Worm (Caenorhabditis elegans) whole organism, L1 larva: Measurements from ENCODE around the gene add-1.
A peak's percentile ranks its signal among the peaks of the same experiment; 100 is the strongest.

Source experiments
- C16A3.4 ChIP-seq: fragments of 150-350 bp; optimal IDR thresholded peaks from 2 replicates; lab custom pipeline; 2014; ENCODE audit warnings: missing biosample characterization, missing genetic modification characterization
- aha-1 ChIP-seq: fragments of 150-350 bp; optimal IDR thresholded peaks from 2 replicates; lab custom pipeline; 2014; ENCODE audit warnings: missing biosample characterization, missing genetic modification characterization
- ama-1 ChIP-seq: fragments of 150-350 bp; optimal IDR thresholded peaks from 2 replicates; lab custom pipeline; 2014
- blmp-1 ChIP-seq: fragments of 150-350 bp; optimal IDR thresholded peaks from 2 replicates; lab custom pipeline; 2014; ENCODE audit warnings: missing biosample characterization, missing genetic modification characterization
- ceh-63 ChIP-seq: fragments of 200-800 bp; sonication (Bioruptor generic); optimal IDR thresholded peaks from 2 replicates; lab custom pipeline; 2018; ENCODE audit warnings: mild to moderate bottlenecking, missing genetic modification characterization, missing compliant biosample characterization
- ceh-82 ChIP-seq, 3 experiments: fragments of 150-350 bp in 1 of 3; sonication (generic microtip) in 2 of 3; optimal IDR thresholded peaks; 2 replicates each; lab custom pipeline; 2014 to 2017; ENCODE audit warnings: missing biosample characterization in 3 of 3, missing genetic modification characterization in 3 of 3
- ceh-90 ChIP-seq: sonication (generic microtip); optimal IDR thresholded peaks from 2 replicates; lab custom pipeline; 2016; ENCODE audit warnings: missing genetic modification characterization, missing compliant biosample characterization
- dsc-1 ChIP-seq: sonication (generic microtip); optimal IDR thresholded peaks from 2 replicates; lab custom pipeline; 2016; ENCODE audit warnings: mild to moderate bottlenecking, missing genetic modification characterization, missing compliant biosample characterization
- efl-1 ChIP-seq, 4 experiments: fragments of 150-350 bp; optimal IDR thresholded peaks in 3 of 4; peaks in 1 of 4; 1 replicate in 1 of 4; 2 replicates in 3 of 4; lab custom pipeline; 2014; ENCODE audit warnings: missing biosample characterization in 2 of 4, missing genetic modification characterization in 2 of 4, missing genetic modification reagents in 2 of 4
- efl-3 ChIP-seq: fragments of 200-800 bp; sonication (Bioruptor generic); optimal IDR thresholded peaks from 2 replicates; lab custom pipeline; 2018; ENCODE audit warnings: mild to moderate bottlenecking, missing genetic modification characterization, missing compliant biosample characterization
- egl-13 ChIP-seq: sonication (generic microtip); optimal IDR thresholded peaks from 2 replicates; lab custom pipeline; 2016; ENCODE audit warnings: missing genotype, missing genetic modification reagents, missing genetic modification characterization, missing compliant biosample characterization
- elt-3 ChIP-seq, 6 experiments: fragments of 150-350 bp in 1 of 6; sonication (generic microtip); optimal IDR thresholded peaks; 2 replicates each; lab custom pipeline; 2017 to 2018; ENCODE audit warnings: missing biosample characterization in 6 of 6, missing genetic modification characterization in 6 of 6, inconsistent platforms in 1 of 6
- ets-5 ChIP-seq: fragments of 200-800 bp; sonication (Bioruptor generic); IDR thresholded peaks from 2 replicates; pipeline ENCODE4 v1.3.6; 2022; ENCODE audit warnings: missing genetic modification characterization, missing compliant biosample characterization
- fkh-10 ChIP-seq: sonication (generic microtip); optimal IDR thresholded peaks from 2 replicates; lab custom pipeline; 2017; ENCODE audit warnings: missing biosample characterization, missing genetic modification reagents, missing genetic modification characterization
- fkh-4 ChIP-seq: sonication (generic microtip); optimal IDR thresholded peaks from 2 replicates; lab custom pipeline; 2016; ENCODE audit warnings: missing compliant biosample characterization, missing genetic modification characterization, borderline replicate concordance
- fkh-8 ChIP-seq: sonication (generic microtip); optimal IDR thresholded peaks from 2 replicates; lab custom pipeline; 2016; ENCODE audit warnings: mild to moderate bottlenecking, missing genetic modification characterization, missing compliant biosample characterization
- fos-1 ChIP-seq: fragments of 150-350 bp; optimal IDR thresholded peaks from 2 replicates; lab custom pipeline; 2014; ENCODE audit warnings: missing biosample characterization, missing genetic modification characterization
- grh-1 ChIP-seq: fragments of 200-800 bp; sonication (Bioruptor generic); IDR thresholded peaks from 2 replicates; pipeline ENCODE4 v1.3.6; 2022; ENCODE audit warnings: missing genetic modification reagents, missing genetic modification characterization, missing compliant biosample characterization
- hlh-17 ChIP-seq: fragments of 200-800 bp; sonication (Bioruptor generic); optimal IDR thresholded peaks from 2 replicates; lab custom pipeline; 2018; ENCODE audit warnings: missing genetic modification characterization, mild to moderate bottlenecking, missing compliant biosample characterization, moderate library complexity, borderline replicate concordance
- irx-1 ChIP-seq: sonication (generic microtip); optimal IDR thresholded peaks from 2 replicates; lab custom pipeline; 2016; ENCODE audit warnings: missing genetic modification characterization, missing compliant biosample characterization
- lin-14 ChIP-seq: fragments of 200-800 bp; sonication (Bioruptor generic); optimal IDR thresholded peaks from 2 replicates; lab custom pipeline; 2018; ENCODE audit warnings: mild to moderate bottlenecking, missing genetic modification characterization, moderate library complexity, missing compliant biosample characterization
- lin-15B ChIP-seq: fragments of 150-350 bp; sonication (generic microtip); optimal IDR thresholded peaks from 3 replicates; lab custom pipeline; 2014; ENCODE audit warnings: missing biosample characterization, missing genetic modification characterization
- lin-39 ChIP-seq: fragments of 150-350 bp; optimal IDR thresholded peaks from 2 replicates; lab custom pipeline; 2014; ENCODE audit warnings: missing biosample characterization, missing genetic modification reagents, missing genetic modification characterization
- lir-3 ChIP-seq: sonication (generic microtip); optimal IDR thresholded peaks from 2 replicates; lab custom pipeline; 2016; ENCODE audit warnings: mild to moderate bottlenecking, missing genetic modification characterization, moderate library complexity, missing compliant biosample characterization; ENCODE audit not compliant: poor library complexity
- lsy-2 ChIP-seq, 2 experiments: fragments of 150-350 bp; optimal IDR thresholded peaks; 2 replicates each; lab custom pipeline; 2014; ENCODE audit warnings: missing biosample characterization in 2 of 2, missing genetic modification characterization in 2 of 2
- mdl-1 ChIP-seq, 2 experiments: fragments of 150-350 bp; optimal IDR thresholded peaks; 2 replicates each; lab custom pipeline; 2014 to 2017; ENCODE audit warnings: missing biosample characterization in 2 of 2, missing genetic modification characterization in 2 of 2, inconsistent platforms in 1 of 2
- mef-2 ChIP-seq: fragments of 150-350 bp; optimal IDR thresholded peaks from 2 replicates; lab custom pipeline; 2014; ENCODE audit warnings: missing biosample characterization, missing genetic modification characterization
- mep-1 ChIP-seq: fragments of 150-350 bp; optimal IDR thresholded peaks from 2 replicates; lab custom pipeline; 2014; ENCODE audit warnings: missing biosample characterization, missing genetic modification characterization
- nhr-19 ChIP-seq: fragments of 200-800 bp; sonication (Bioruptor generic); conservative IDR thresholded peaks from 2 replicates; pipeline ENCODE4 v1.3.6; 2022; ENCODE audit warnings: missing genetic modification characterization, missing compliant biosample characterization
- nhr-20 ChIP-seq: sonication (generic microtip); optimal IDR thresholded peaks from 2 replicates; lab custom pipeline; 2016; ENCODE audit warnings: mild to moderate bottlenecking, missing genetic modification characterization, missing compliant biosample characterization
- nhr-237 ChIP-seq: fragments of 150-350 bp; optimal IDR thresholded peaks from 2 replicates; lab custom pipeline; 2014; ENCODE audit warnings: missing biosample characterization, missing genetic modification characterization
- nhr-28 ChIP-seq: fragments of 150-350 bp; optimal IDR thresholded peaks from 2 replicates; lab custom pipeline; 2014; ENCODE audit warnings: missing biosample characterization, missing genetic modification characterization
- nhr-47 ChIP-seq: sonication (generic microtip); optimal IDR thresholded peaks from 2 replicates; lab custom pipeline; 2016; ENCODE audit warnings: mild to moderate bottlenecking, missing genetic modification characterization, moderate library complexity, missing compliant biosample characterization
- nhr-71 ChIP-seq: sonication (generic microtip); optimal IDR thresholded peaks from 2 replicates; lab custom pipeline; 2016; ENCODE audit warnings: mild to moderate bottlenecking, missing genetic modification characterization, moderate library complexity, missing compliant biosample characterization
- nhr-84 ChIP-seq: sonication (generic microtip); optimal IDR thresholded peaks from 2 replicates; lab custom pipeline; 2017; ENCODE audit warnings: missing biosample characterization, missing genetic modification characterization
- nhr-85 ChIP-seq: sonication (generic microtip); peaks from one replicate; lab custom pipeline; 2016; ENCODE audit warnings: missing genetic modification characterization, inconsistent platforms, missing compliant biosample characterization
- nhr-90 ChIP-seq: sonication (generic microtip); optimal IDR thresholded peaks from 2 replicates; lab custom pipeline; 2016; ENCODE audit warnings: mild to moderate bottlenecking, missing genetic modification characterization, missing compliant biosample characterization; ENCODE audit not compliant: poor library complexity
- pax-3 ChIP-seq: fragments of 200-800 bp; sonication (Bioruptor generic); optimal IDR thresholded peaks from 2 replicates; lab custom pipeline; 2018; ENCODE audit warnings: mild to moderate bottlenecking, missing genetic modification characterization, moderate library complexity, missing compliant biosample characterization
- snu-23 ChIP-seq: sonication (generic microtip); optimal IDR thresholded peaks from 2 replicates; lab custom pipeline; 2016; ENCODE audit warnings: missing genetic modification characterization, missing compliant biosample characterization
- sox-4 ChIP-seq: sonication (generic microtip); optimal IDR thresholded peaks from 2 replicates; lab custom pipeline; 2016; ENCODE audit warnings: missing genetic modification characterization, missing compliant biosample characterization
- sup-37 ChIP-seq: fragments of 200-800 bp; sonication (Bioruptor generic); optimal IDR thresholded peaks from 2 replicates; lab custom pipeline; 2018; ENCODE audit warnings: mild to moderate bottlenecking, missing genetic modification characterization, missing compliant biosample characterization
- tbx-2 ChIP-seq: sonication (generic microtip); optimal IDR thresholded peaks from 2 replicates; lab custom pipeline; 2016; ENCODE audit warnings: missing genetic modification characterization, missing compliant biosample characterization
- unc-30 ChIP-seq: sonication (generic microtip); optimal IDR thresholded peaks from 2 replicates; lab custom pipeline; 2017; ENCODE audit warnings: missing biosample characterization, missing genetic modification characterization
- unc-86 ChIP-seq: sonication (generic microtip); optimal IDR thresholded peaks from 2 replicates; lab custom pipeline; 2016; ENCODE audit warnings: missing genetic modification characterization, missing compliant biosample characterization
- vab-15 ChIP-seq: sonication (generic microtip); optimal IDR thresholded peaks from 2 replicates; lab custom pipeline; 2017; ENCODE audit warnings: missing genotype, mild to moderate bottlenecking, missing genetic modification characterization, missing compliant biosample characterization
- zip-4 ChIP-seq: fragments of 200-800 bp; sonication (Bioruptor generic); optimal IDR thresholded peaks from 2 replicates; lab custom pipeline; 2018; ENCODE audit warnings: mild to moderate bottlenecking, missing genetic modification characterization, moderate library complexity, missing compliant biosample characterization
- ztf-4 ChIP-seq: fragments of 150-350 bp; optimal IDR thresholded peaks from 2 replicates; lab custom pipeline; 2014; ENCODE audit warnings: missing biosample characterization, missing genetic modification characterization

Gene add-1

DNA sequence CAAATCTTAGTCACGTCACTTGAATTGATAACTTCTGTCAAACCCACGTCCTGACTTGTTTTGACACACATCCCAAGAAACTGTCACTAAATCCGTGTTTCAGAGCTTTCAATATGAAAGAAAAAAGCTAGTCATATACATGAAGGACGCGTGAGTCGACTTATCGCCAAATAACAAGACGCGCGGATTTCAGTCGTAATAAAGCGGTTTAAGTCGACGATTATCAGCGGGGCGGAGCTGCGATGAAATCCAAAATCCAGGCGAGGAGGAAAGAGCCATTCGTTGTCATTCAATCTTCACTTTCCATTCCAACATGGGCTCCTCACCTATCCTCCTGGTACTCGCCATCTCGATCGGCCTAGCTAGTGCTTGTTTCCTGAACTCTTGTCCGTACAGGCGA lies 6.0 kb upstream of the add-1 start, which contains the start of gene ntc-1:
Gene ntc-1 (plus strand): TSS at position 301 of the 400 bp plus-strand sequence.
- TF ChIP-seq ama-1 (lab: Kevin White, UChicago) (no peak), dsc-1 (tag; lab: Kevin White, UChicago) (peak; percentile 57)

DNA sequence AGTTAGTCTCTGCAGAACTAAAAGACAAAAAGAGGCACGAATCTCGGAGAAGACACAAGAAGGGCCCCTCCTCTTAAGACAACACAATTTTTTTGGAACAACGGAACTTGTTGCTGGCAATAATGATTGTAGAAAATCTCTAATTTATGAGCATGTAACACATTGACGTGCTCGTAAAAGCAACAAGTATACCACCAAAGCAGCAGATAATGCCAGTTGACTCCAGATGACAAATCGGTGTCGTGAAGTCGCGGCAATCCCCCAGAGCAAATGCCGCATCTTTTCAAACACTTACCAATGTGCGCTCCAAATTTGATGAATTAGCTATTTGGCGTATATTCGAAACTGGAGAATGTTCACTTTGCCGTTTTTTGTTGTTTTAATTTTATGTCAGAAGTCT lies 4.4 kb upstream of the add-1 start:
- TF ChIP-seq nhr-20 (no peak), lin-39 (tag; lab: Kevin White, UChicago) (no peak), nhr-47 (tag; lab: Kevin White, UChicago) (no peak), irx-1 (tag; lab: Kevin White, UChicago) (no peak), lin-15B (tag; lab: Kevin White, UChicago) (no peak), fkh-8 (tag; lab: Kevin White, UChicago) (no peak), ets-5 (GFP tag; lab: Robert Waterston, UW) (no peak), ceh-90 (no peak), sup-37 (GFP tag; lab: Kevin White, UChicago) (no peak)

DNA sequence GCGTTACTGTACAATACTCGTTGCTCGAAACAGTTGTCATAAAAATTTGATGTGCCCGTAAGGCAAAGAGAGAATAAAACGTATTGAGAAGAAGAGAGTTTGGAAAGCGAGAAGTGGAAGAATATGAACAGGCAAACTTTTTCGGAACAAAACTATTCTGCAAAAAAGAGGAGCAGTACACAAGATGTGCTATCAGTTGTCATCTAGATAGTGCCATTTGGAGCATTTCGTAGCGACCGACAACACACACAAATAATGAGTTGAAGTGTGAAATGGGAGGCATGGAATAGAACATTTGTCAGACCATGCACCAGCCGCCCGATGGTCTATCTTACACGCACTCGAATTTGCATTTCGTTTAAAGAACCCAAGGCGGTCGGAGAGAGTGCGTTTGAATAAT lies 2.2 kb upstream of the add-1 start:
- TF ChIP-seq nhr-84 (tag; lab: Kevin White, UChicago): no peak
- no peak for TF ChIP-seq nhr-28 (tag; lab: Kevin White, UChicago)
- TF ChIP-seq mdl-1 (tag; optimal IDR thresholded peaks at IDR 0.05; lab: Kevin White, UChicago): no peak
- TF ChIP-seq ceh-63 (GFP tag; lab: Kevin White, UChicago): no peak
- no peak for TF ChIP-seq grh-1 (GFP tag; lab: Robert Waterston, UW)
- no peak for TF ChIP-seq lir-3 (tag; lab: Kevin White, UChicago)
- TF ChIP-seq sox-4 (tag; lab: Kevin White, UChicago): no peak
- TF ChIP-seq efl-1 (optimal IDR thresholded peaks at IDR 0.05; lab: Kevin White, UChicago): no peak
- TF ChIP-seq efl-1 (GFP tag; optimal IDR thresholded peaks at IDR 0.05 in 1 of 2; lab: Kevin White, UChicago): no peak
- no peak for TF ChIP-seq fos-1
- no peak for TF ChIP-seq nhr-71
- TF ChIP-seq ceh-82 (tag; optimal IDR thresholded peaks at IDR 0.05; lab: Kevin White, UChicago): no peak
- TF ChIP-seq ztf-4 (tag; lab: Kevin White, UChicago): no peak
- no peak for TF ChIP-seq fkh-10
- TF ChIP-seq unc-86 (tag; lab: Kevin White, UChicago): no peak
- no peak for TF ChIP-seq mef-2 (tag; lab: Kevin White, UChicago)
- no peak for TF ChIP-seq efl-3
- no peak for TF ChIP-seq nhr-237
- no peak for TF ChIP-seq egl-13 (tag; lab: Kevin White, UChicago)
- TF ChIP-seq aha-1 (tag; lab: Kevin White, UChicago): no peak
- TF ChIP-seq, all 84 proteins: peak for 0

DNA sequence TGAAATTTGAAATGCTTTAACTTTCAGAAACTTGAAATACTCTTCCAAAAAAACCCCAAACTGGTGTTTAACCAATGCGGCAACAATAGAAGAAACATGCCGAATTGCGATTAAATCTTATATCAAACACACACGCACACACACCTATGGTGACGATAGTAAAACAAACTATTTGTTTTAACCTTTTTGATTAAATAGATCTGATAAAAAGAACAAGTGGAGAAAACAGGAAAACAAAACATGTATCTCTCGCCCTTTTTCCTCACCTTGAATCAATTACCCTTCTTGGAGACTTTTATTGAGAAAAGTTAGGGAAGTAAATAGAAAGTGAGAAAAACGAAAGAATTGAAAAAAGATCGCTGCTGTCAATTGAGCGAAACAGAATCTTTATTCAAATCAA lies 1.6 kb upstream of the add-1 start:
- TF ChIP-seq grh-1 (GFP tag; lab: Robert Waterston, UW) (no peak), snu-23 (peak; percentile 0), elt-3 (tag; optimal IDR thresholded peaks at IDR 0.05; lab: Kevin White, UChicago) (peak in 2 of 6 experiments; percentile 42 to 44), lin-14 (peak; percentile 70), nhr-90 (tag; lab: Kevin White, UChicago) (peak; percentile 21), C16A3.4 (tag; lab: Kevin White, UChicago) (no peak), nhr-19 (GFP tag; lab: Robert Waterston, UW) (no peak), nhr-28 (tag; lab: Kevin White, UChicago) (no peak), mdl-1 (tag; optimal IDR thresholded peaks at IDR 0.05; lab: Kevin White, UChicago) (no peak), unc-30 (no peak), zip-4 (no peak), pax-3 (tag; lab: Kevin White, UChicago) (no peak), hlh-17 (GFP tag; lab: Kevin White, UChicago) (no peak), sox-4 (tag; lab: Kevin White, UChicago) (no peak), irx-1 (tag; lab: Kevin White, UChicago) (no peak), nhr-85 (tag; lab: Kevin White, UChicago) (peak; percentile 84), lsy-2 (tag; optimal IDR thresholded peaks at IDR 0.05; lab: Kevin White, UChicago) (peak in 1 of 2 experiments; percentile 16), blmp-1 (tag; lab: Kevin White, UChicago) (peak; percentile 86), vab-15 (tag; lab: Kevin White, UChicago) (no peak), nhr-47 (tag; lab: Kevin White, UChicago) (no peak), tbx-2 (tag; lab: Kevin White, UChicago) (no peak), egl-13 (tag; lab: Kevin White, UChicago) (no peak), mep-1 (tag; lab: Kevin White, UChicago) (peak; percentile 42), fkh-4 (tag; lab: Kevin White, UChicago) (no peak), nhr-237 (no peak), nhr-71 (peak; percentile 6)
